Worm (Caenorhabditis elegans): ENCODE measurements around the gene srbc-7.
"Not testable (repeated sequence)": the region's sequence is repeated elsewhere in the genome, so short reads cannot be mapped to it uniquely, and the experiment has no call there.

The srbc-7 gene

DNA sequence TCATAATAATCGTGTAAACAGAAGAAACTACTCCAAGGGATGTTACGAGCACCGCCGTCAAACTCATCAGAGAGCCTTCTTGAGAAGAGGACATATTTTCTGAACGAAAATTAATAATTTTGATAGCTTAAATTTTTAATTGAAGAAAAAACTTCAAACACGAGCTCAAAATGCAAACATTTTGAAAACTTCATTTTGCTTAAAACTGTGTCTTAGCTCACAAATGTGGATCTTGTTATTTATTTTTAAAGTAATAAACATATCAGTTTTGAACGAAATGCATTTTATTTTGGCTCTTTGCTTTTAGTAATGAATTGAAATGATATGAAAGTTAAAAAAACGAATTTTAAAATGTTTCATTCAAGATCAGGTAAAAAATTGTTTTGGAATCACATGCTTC lies at the start of gene srbc-7:
srbc-7 (minus strand) TSS at position 101 of the 400 bp plus-strand sequence.
- TF ChIP-seq W03F9.2 (tag; optimal IDR thresholded peaks at IDR 0.05) (no peak), him-1 (tag; optimal IDR thresholded peaks at IDR 0.05) (no peak), dao-5 (tag; optimal IDR thresholded peaks at IDR 0.05) (no peak)

DNA sequence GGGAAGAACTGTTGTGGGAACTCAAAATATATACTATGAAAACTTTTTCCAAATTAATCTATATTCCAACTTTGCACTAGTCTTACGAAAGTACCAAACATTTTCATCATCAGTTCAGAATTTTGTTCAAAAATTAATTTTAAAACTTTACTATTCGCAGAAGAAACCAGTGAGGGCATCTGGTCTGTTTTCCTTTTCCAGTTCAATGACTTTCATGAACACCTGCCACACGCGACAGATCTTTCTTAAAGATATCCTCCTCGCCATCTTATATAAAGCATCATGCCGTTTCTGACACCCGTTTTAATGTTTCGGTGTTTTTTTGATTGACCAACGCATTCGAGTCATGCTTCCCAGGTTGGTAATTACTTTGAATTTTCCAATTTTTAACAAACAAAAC lies 45.5 kb upstream of the srbc-7 start, which contains the start of gene C54F6.3:
C54F6.3 (plus strand) TSS at position 301 of the 400 bp plus-strand sequence.
- TF ChIP-seq W03F9.2 (tag; optimal IDR thresholded peaks at IDR 0.05), result no peak
- TF ChIP-seq dao-5 (tag; optimal IDR thresholded peaks at IDR 0.05), result no peak

DNA sequence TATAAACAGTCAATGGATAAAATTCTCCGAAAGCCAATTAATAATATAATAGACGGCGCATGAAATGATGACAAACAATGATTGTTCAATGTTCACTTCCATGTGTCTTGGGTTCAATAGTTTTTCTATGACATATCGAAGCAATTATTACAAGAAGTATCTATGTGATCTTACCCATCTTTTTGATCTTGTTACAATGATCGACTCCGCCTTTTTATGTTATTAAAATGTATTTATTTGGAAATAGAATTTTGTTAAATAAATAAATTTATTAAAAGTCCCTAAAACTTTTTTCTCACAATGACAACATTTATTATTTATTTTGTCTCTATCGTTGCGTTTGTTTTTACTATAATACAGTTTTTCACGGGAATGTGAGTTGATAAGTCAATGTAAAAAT lies 42.4 kb upstream of the srbc-7 start, which contains the start of gene swt-2:
swt-2 (plus strand) TSS at position 301 of the 400 bp plus-strand sequence.
- TF ChIP-seq W03F9.2 (tag; optimal IDR thresholded peaks at IDR 0.05) (no peak), dao-5 (tag; optimal IDR thresholded peaks at IDR 0.05) (no peak), him-1 (tag; optimal IDR thresholded peaks at IDR 0.05) (no peak)

DNA sequence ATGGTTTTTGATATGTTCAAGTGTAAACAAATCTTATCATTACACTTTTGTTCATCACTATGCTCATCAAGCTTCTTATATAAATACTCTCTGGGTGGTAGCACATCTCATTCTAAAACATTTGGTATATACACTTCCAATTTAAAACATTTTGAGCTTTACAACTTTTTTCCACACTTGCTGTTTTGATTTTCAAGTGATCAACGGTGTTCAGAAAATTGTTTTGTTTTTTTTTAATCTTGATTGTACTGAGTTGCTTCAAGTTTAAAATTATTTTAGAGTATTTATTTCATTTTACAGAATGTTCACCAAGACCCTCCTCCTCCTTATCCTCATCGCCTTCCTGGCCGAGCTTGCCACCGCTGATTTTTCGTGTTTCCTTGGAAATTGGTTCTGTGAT lies 41.4 kb upstream of the srbc-7 start, which contains the start of gene C54F6.5:
C54F6.5 (plus strand) TSS at position 301 of the 400 bp plus-strand sequence.
- TF ChIP-seq W03F9.2 (tag; optimal IDR thresholded peaks at IDR 0.05) (no peak), dao-5 (tag; optimal IDR thresholded peaks at IDR 0.05) (no peak), him-1 (tag; optimal IDR thresholded peaks at IDR 0.05) (no peak)

DNA sequence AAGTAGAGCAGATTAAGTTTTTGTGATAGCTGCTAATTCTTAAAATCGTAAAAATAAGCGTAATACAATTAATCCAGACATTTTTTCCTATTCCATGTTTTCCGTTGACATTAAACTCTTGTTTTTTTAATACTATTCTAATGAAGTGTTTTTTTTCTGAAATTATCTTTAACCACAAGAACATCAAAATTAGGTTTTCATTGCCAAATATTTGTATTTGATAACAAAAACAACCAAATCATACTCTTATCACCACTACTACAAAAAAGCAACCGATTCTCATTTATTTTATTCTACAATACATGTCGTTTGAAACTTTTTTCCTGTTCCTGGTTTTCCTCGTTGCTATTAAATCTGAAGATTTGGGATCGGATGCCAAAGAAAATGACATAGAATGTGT lies 39.7 kb upstream of the srbc-7 start, which contains the start of gene C54F6.17:
C54F6.17 (plus strand) TSS at position 301 of the 400 bp plus-strand sequence.
- no peak for TF ChIP-seq him-1 (tag; optimal IDR thresholded peaks at IDR 0.05)
- no peak for TF ChIP-seq dao-5 (tag; optimal IDR thresholded peaks at IDR 0.05)
- TF ChIP-seq W03F9.2 (tag; optimal IDR thresholded peaks at IDR 0.05), result no peak

DNA sequence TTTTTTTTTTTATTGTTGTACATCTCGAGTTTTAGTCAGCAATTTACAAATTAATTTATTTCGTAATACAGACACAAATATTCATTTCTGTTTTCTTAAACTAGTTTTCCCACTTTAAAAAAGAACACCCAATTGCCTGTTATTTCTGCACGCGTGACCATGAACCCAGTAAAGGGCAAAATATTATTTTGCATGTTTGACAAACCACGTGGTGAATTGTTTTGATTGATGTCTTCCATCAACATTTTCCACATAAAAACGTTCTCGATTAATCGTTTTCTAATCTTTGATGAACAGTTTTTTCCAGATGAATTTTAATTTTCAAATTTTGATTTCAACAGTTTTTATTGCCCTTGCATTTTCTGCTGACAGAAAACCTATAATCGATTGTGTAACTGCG lies 38.3 kb upstream of the srbc-7 start, which contains the start of gene C54F6.18:
C54F6.18 (plus strand) TSS at position 301 of the 400 bp plus-strand sequence.
- TF ChIP-seq dao-5 (tag; optimal IDR thresholded peaks at IDR 0.05), result no peak

DNA sequence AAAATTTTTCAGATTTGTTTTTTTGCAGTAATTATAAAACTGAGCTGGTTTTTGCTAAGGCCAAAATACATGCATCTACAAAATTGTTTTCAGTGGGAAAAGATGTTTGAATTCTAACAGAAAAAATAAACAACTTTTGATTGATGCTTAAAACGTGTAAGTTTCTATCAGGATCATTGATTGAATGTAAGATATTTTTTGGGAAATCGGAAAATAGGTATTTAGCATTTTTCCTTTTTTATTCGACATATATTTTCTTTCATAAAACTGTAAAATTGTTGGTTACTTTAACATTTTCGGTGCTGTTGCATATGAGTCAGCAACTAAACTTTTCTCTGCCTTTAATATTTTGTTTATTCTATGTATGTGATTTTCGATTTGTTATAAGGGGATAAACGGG lies 37.0 kb upstream of the srbc-7 start, which contains the start of gene C54F6.20:
C54F6.20 (plus strand) TSS at position 301 of the 400 bp plus-strand sequence.
- no peak for TF ChIP-seq W03F9.2 (tag; optimal IDR thresholded peaks at IDR 0.05)
- TF ChIP-seq dao-5 (tag; optimal IDR thresholded peaks at IDR 0.05), result no peak

DNA sequence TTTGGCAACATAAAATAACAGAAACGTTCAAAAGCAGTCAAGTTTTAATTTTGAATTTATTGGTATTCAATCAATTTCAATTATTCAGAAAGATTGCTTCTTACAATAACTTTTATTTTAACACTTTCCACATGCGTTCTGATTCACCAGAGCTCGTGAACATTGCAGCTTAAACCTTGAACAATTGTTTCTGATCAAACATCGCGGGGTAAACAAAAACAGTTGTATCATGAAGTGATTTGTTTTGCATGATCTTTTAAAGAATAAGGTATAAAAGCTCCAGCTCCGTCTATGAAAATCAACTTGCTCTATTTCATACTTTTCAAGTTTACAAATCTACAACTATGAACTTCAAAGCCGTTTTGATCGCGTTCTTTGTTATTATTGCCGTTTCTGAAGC lies 36.0 kb upstream of the srbc-7 start, which contains the start of gene C54F6.6:
C54F6.6 (plus strand) TSS at position 301 of the 400 bp plus-strand sequence.
- no peak for TF ChIP-seq him-1 (tag; optimal IDR thresholded peaks at IDR 0.05)
- no peak for TF ChIP-seq W03F9.2 (tag; optimal IDR thresholded peaks at IDR 0.05)
- no peak for TF ChIP-seq dao-5 (tag; optimal IDR thresholded peaks at IDR 0.05)

DNA sequence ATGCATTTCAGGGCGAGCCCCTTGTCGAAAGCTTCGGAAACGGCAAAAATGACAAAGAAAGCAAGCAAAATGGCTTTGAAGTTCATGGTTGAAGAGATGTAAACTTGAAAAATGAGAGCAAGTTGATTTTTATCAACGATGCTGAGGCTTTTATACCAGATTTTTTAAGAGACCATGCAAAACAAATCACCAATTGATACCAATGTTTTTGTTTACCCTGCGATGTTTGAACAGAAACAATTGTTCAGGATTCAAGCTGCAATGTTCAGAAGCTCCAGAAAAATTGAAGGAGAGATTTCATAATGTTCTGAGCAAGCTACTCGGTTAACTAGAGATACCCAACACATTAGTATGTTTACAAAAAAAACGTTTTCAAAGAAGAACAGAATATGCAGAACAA lies 34.9 kb upstream of the srbc-7 start, which contains the start of gene C54F6.15:
C54F6.15 (minus strand) TSS at position 101 of the 400 bp plus-strand sequence.
- TF ChIP-seq him-1 (tag; optimal IDR thresholded peaks at IDR 0.05) (no peak), W03F9.2 (tag; optimal IDR thresholded peaks at IDR 0.05) (no peak), dao-5 (tag; optimal IDR thresholded peaks at IDR 0.05) (no peak)

DNA sequence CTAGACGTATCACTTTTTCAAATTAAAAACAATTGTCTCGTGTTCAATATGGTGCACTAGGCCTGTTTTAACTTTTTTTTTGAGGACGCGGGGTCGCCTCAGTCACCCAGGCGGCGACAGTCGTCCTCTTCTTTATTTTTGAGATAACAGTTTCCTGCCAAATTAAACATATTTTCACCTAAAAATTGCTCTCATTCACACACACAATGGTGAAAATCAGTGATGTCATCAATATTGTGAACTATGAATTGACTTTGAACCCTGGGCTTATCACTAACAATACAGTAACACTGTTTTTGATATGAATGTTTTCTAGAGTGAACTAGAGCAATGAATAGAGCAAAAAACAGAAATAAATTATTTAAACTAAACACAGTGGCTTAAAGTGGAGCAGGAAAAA lies 33.9 kb upstream of the srbc-7 start:
- no peak for TF ChIP-seq W03F9.2 (tag; optimal IDR thresholded peaks at IDR 0.05)
- no peak for TF ChIP-seq dao-5 (tag; optimal IDR thresholded peaks at IDR 0.05)
- no peak for TF ChIP-seq him-1 (tag; optimal IDR thresholded peaks at IDR 0.05)

DNA sequence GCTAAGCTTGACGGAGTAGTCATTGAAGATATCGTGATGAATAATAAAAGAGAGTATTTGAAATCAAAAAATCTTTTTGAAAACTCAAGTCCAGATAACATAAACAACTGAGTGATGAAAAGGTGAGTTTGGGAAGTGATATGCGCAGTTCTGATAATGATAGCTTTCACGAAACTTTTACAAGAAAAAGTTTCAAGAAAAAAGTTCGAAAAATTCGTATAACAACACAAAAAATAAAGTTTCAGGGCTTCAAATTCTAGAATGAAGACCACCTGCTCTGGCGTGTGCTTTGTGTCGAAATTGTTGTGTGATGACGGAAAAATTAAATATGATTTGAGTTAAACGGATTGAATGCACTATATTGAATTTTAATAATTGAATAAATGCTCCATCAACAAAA lies 32.7 kb upstream of the srbc-7 start, which contains the start of gene srb-19:
srb-19 (minus strand) TSS at position 101 of the 400 bp plus-strand sequence.
- TF ChIP-seq dao-5 (tag; optimal IDR thresholded peaks at IDR 0.05), result no peak
- TF ChIP-seq him-1 (tag; optimal IDR thresholded peaks at IDR 0.05), result no peak
- no peak for TF ChIP-seq W03F9.2 (tag; optimal IDR thresholded peaks at IDR 0.05)

DNA sequence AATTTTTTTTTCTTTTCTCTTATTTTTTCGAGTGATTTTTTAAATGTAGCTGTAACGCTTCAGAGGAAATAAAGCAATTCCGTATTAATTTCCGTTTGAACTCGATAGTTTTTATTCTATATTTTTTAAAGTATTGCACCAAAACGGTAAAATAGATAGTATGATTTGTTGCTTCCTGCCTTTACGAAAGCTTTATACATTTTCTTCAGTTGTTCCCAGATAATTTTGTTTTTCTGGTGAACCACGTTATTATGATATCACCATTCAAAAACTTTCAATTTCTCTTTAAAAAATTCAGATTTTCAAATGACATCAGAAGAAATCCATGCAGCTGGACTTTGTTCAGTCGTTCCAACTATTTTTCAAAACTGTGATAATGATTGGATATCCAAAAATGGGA lies 27.5 kb upstream of the srbc-7 start, which contains the start of gene srb-18:
srb-18 (plus strand) TSS at position 301 of the 400 bp plus-strand sequence.
- TF ChIP-seq him-1 (tag; optimal IDR thresholded peaks at IDR 0.05) (no peak), W03F9.2 (tag; optimal IDR thresholded peaks at IDR 0.05) (no peak), dao-5 (tag; optimal IDR thresholded peaks at IDR 0.05) (no peak)

DNA sequence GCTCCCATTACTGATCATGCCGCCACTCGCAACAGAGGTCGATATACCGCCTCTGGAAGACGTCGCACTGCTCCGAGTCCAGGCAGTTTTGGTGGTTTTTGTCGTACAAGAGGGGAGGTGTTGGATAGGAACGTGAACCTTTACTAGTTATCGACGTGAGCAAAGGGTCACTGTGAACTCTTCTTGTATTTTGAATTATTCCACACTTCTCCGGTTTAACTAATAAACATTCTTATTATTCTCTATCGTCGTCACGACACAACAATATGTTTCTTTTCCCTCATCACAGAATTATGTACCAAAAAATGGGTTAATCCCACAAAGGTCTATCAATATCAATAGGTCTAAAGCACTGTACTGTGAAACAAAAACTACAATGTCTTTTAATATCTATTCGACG lies 24.0 kb upstream of the srbc-7 start, which contains the start of gene nhr-171:
nhr-171 (plus strand) TSS at position 301 of the 400 bp plus-strand sequence.
- TF ChIP-seq dao-5, him-1, W03F9.2 (tag; optimal IDR thresholded peaks at IDR 0.05): not testable (repeated sequence)

DNA sequence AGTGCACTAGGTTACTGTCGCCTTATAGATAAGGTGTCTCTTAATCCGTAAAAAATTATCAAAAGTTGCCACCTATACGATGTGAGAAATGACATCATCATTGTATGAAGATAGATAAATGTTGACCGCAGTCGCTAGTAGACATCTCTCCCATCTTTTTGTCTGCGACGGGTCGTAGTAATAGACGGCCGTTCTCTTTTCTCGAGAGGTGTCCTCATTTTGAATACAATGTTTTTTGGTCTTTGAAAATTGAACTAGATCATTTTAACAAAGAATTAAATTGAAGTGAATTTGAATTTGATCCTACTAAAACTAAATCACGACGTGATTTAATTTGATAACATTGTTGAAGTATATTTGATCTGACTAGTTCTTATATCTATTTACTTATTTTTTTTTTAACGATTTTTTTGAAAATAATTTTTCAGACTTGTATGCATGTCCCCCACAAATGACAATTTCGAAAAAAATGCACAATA lies 21.2 kb upstream of the srbc-7 start, which contains the start of the genes str-31 and nhr-172:
str-31 (minus strand) TSS at position 101 of the 479 bp plus-strand sequence.
nhr-172 (plus strand) TSS at position 429 of the 479 bp plus-strand sequence.
- TF ChIP-seq dao-5 (tag; optimal IDR thresholded peaks at IDR 0.05) (no peak), W03F9.2 (tag; optimal IDR thresholded peaks at IDR 0.05) (no peak), him-1 (tag; optimal IDR thresholded peaks at IDR 0.05) (no peak)
